Worm (Caenorhabditis elegans) whole organism, L4 larva: ENCODE data around the gene R01H2.1.

Experiments
- R02D3.7 ChIP-seq: fragments of 150-350 bp; sonication (generic microtip); optimal IDR thresholded peaks from 3 replicates; lab custom pipeline; 2014; ENCODE audit warnings: missing biosample characterization, missing genetic modification characterization
- T20F7.1 ChIP-seq: fragments of 200-800 bp; sonication (Bioruptor generic); optimal IDR thresholded peaks from 2 replicates; lab custom pipeline; 2018; ENCODE audit warnings: mild to moderate bottlenecking, missing genetic modification characterization, missing compliant biosample characterization
- aha-1 ChIP-seq: fragments of 150-350 bp; peaks from one replicate; lab custom pipeline; 2014; ENCODE audit warnings: missing biosample characterization, missing genetic modification characterization
- ceh-28 ChIP-seq: fragments of 150-350 bp; optimal IDR thresholded peaks from 2 replicates; lab custom pipeline; 2014; ENCODE audit warnings: missing biosample characterization, missing genetic modification reagents, missing genetic modification characterization
- cey-2 ChIP-seq: sonication (generic microtip); optimal IDR thresholded peaks from 3 replicates; lab custom pipeline; 2017; ENCODE audit warnings: missing genetic modification characterization, mild to moderate bottlenecking, missing compliant biosample characterization, antibody characterized with exemption, borderline replicate concordance; ENCODE audit not compliant: insufficient read depth
- daf-12 ChIP-seq: fragments of 150-350 bp; optimal IDR thresholded peaks from 2 replicates; lab custom pipeline; 2014; ENCODE audit warnings: missing biosample characterization, missing genetic modification reagents, missing genetic modification characterization
- daf-16 ChIP-seq, 3 experiments: sonication (generic microtip); optimal IDR thresholded peaks; 2 replicates each; lab custom pipeline; 2016 to 2017; ENCODE audit warnings: missing genetic modification characterization in 3 of 3, missing genetic modification reagents in 3 of 3, mild to moderate bottlenecking in 2 of 3, missing compliant biosample characterization in 2 of 3, missing biosample characterization in 1 of 3, moderate library complexity in 1 of 3
- daf-8 ChIP-seq: fragments of 200-800 bp; sonication (Bioruptor generic); IDR thresholded peaks from 2 replicates; pipeline ENCODE4 v1.3.6; 2022; ENCODE audit warnings: missing genetic modification characterization, missing compliant biosample characterization
- dve-1 ChIP-seq: sonication (generic microtip); optimal IDR thresholded peaks from 2 replicates; lab custom pipeline; 2017; ENCODE audit warnings: antibody characterized with exemption, mild to moderate bottlenecking, missing genetic modification characterization, missing compliant biosample characterization; ENCODE audit not compliant: insufficient read depth
- gei-8 ChIP-seq: fragments of 200-800 bp; sonication (Bioruptor generic); optimal IDR thresholded peaks from 2 replicates; lab custom pipeline; 2018; ENCODE audit warnings: mild to moderate bottlenecking, missing genetic modification characterization, missing compliant biosample characterization
- hif-1 ChIP-seq, 2 experiments: sonication (generic microtip); optimal IDR thresholded peaks; 2 replicates each; lab custom pipeline; 2016 to 2017; ENCODE audit warnings: missing compliant biosample characterization in 2 of 2, missing genetic modification characterization in 2 of 2, missing genetic modification reagents in 2 of 2, missing genotype in 2 of 2, mild to moderate bottlenecking in 1 of 2
- hlh-11 ChIP-seq: fragments of 200-800 bp; sonication (Bioruptor generic); optimal IDR thresholded peaks from 2 replicates; lab custom pipeline; 2018; ENCODE audit warnings: mild to moderate bottlenecking, missing genetic modification characterization, missing compliant biosample characterization
- hlh-30 ChIP-seq: sonication (generic microtip); optimal IDR thresholded peaks from 2 replicates; lab custom pipeline; 2017; ENCODE audit warnings: antibody characterized with exemption, mild to moderate bottlenecking, missing genetic modification characterization, missing compliant biosample characterization; ENCODE audit not compliant: insufficient read depth
- hmg-1.1 ChIP-seq: fragments of 200-800 bp; sonication (Bioruptor generic); IDR thresholded peaks from 2 replicates; pipeline ENCODE4 v1.3.6; 2022; ENCODE audit warnings: missing genetic modification reagents, missing genetic modification characterization, missing compliant biosample characterization
- lin-13 ChIP-seq: fragments of 150-350 bp; optimal IDR thresholded peaks from 2 replicates; lab custom pipeline; 2014; ENCODE audit warnings: missing biosample characterization, missing genetic modification reagents, missing genetic modification characterization
- lin-29 ChIP-seq: fragments of 200-800 bp; sonication (Bioruptor generic); IDR thresholded peaks from 2 replicates; pipeline ENCODE4 v1.3.6; 2022; ENCODE audit warnings: missing genetic modification reagents, missing genetic modification characterization, missing compliant biosample characterization
- lsy-2 ChIP-seq, 2 experiments: fragments of 150-350 bp in 1 of 2; sonication (generic microtip) in 1 of 2; optimal IDR thresholded peaks; 2 replicates each; lab custom pipeline; 2014 to 2017; ENCODE audit warnings: missing biosample characterization in 2 of 2, missing genetic modification characterization in 2 of 2
- madf-5 ChIP-seq, 2 experiments: fragments of 200-800 bp; sonication (Bioruptor generic); IDR thresholded peaks; 2 replicates each; pipeline ENCODE4 v1.3.6; 2022; ENCODE audit warnings: missing compliant biosample characterization in 2 of 2, missing genetic modification characterization in 2 of 2
- madf-9 ChIP-seq: fragments of 200-800 bp; sonication (Bioruptor generic); conservative IDR thresholded peaks from 2 replicates; pipeline ENCODE4 v1.3.6; 2022; ENCODE audit warnings: missing genetic modification reagents, missing genetic modification characterization, missing compliant biosample characterization
- mdt-29 ChIP-seq: fragments of 200-800 bp; sonication (Bioruptor generic); IDR thresholded peaks from 2 replicates; pipeline ENCODE4 v1.3.6; 2022; ENCODE audit warnings: missing genetic modification reagents, missing genetic modification characterization, missing compliant biosample characterization
- nhr-10 ChIP-seq: fragments of 150-350 bp; optimal IDR thresholded peaks from 2 replicates; lab custom pipeline; 2014; ENCODE audit warnings: missing biosample characterization, missing genetic modification characterization
- nhr-11 ChIP-seq: fragments of 150-350 bp; optimal IDR thresholded peaks from 2 replicates; lab custom pipeline; 2014; ENCODE audit warnings: missing biosample characterization, missing genetic modification characterization
- nhr-111 ChIP-seq: fragments of 200-800 bp; sonication (Bioruptor generic); optimal IDR thresholded peaks from 2 replicates; lab custom pipeline; 2018; ENCODE audit warnings: mild to moderate bottlenecking, missing genetic modification characterization, missing compliant biosample characterization
- nhr-28 ChIP-seq: fragments of 150-350 bp; optimal IDR thresholded peaks from 2 replicates; lab custom pipeline; 2014; ENCODE audit warnings: missing biosample characterization, missing genetic modification characterization
- nhr-48 ChIP-seq: sonication (generic microtip); optimal IDR thresholded peaks from 2 replicates; lab custom pipeline; 2016; ENCODE audit warnings: mild to moderate bottlenecking, missing genetic modification characterization, missing compliant biosample characterization
- nhr-77 ChIP-seq: fragments of 150-350 bp; optimal IDR thresholded peaks from 2 replicates; lab custom pipeline; 2014; ENCODE audit warnings: missing biosample characterization, missing genetic modification characterization
- rbr-2 ChIP-seq: sonication (generic microtip); optimal IDR thresholded peaks from 2 replicates; lab custom pipeline; 2016; ENCODE audit warnings: missing genotype, missing genetic modification characterization, missing compliant biosample characterization
- spr-1 ChIP-seq: sonication (generic microtip); optimal IDR thresholded peaks from 2 replicates; lab custom pipeline; 2016; ENCODE audit warnings: mild to moderate bottlenecking, missing genetic modification characterization, missing compliant biosample characterization
- tra-1 ChIP-seq: fragments of 200-800 bp; sonication (Bioruptor generic); IDR thresholded peaks from 2 replicates; pipeline ENCODE4 v1.3.6; 2022; ENCODE audit warnings: missing genetic modification reagents, missing genetic modification characterization, missing compliant biosample characterization
- unc-130 ChIP-seq: sonication (generic microtip); optimal IDR thresholded peaks from 2 replicates; lab custom pipeline; 2016; ENCODE audit warnings: missing genetic modification reagents, missing genetic modification characterization, missing compliant biosample characterization
- zip-11 ChIP-seq: fragments of 200-800 bp; sonication (Bioruptor generic); IDR thresholded peaks from 2 replicates; pipeline ENCODE4 v1.3.6; 2022; ENCODE audit warnings: missing genetic modification characterization, missing compliant biosample characterization
- zip-2 ChIP-seq: fragments of 150-350 bp; optimal IDR thresholded peaks from 2 replicates; lab custom pipeline; 2014; ENCODE audit warnings: missing biosample characterization, missing genetic modification characterization
- ztf-11 ChIP-seq: fragments of 150-350 bp; optimal IDR thresholded peaks from 2 replicates; lab custom pipeline; 2014; ENCODE audit warnings: missing biosample characterization, missing genetic modification characterization

R01H2.1 gene

ce11 chrIII:7087691-7088323 is 25.1 kb downstream of the R01H2.1 start, which contains the start of gene fubl-2 (continued):
- TF ChIP-seq madf-5 (GFP tag; IDR thresholded peaks at IDR 0.05; lab: Robert Waterston, UW) (no peak), nhr-48 (tag; lab: Kevin White, UChicago) (no peak), lsy-2 (tag; optimal IDR thresholded peaks at IDR 0.05; lab: Kevin White, UChicago) (peak; percentile 22 to 89), ceh-28 (tag; lab: Kevin White, UChicago) (peak; percentile 18), rbr-2 (tag; lab: Kevin White, UChicago) (peak; percentile 42), lin-29 (GFP tag; lab: Robert Waterston, UW) (no peak), nhr-11 (tag; lab: Kevin White, UChicago) (peak; percentile 6), nhr-77 (tag; lab: Kevin White, UChicago) (peak; percentile 18), nhr-10 (tag; lab: Kevin White, UChicago) (no peak), daf-16 (GFP tag; optimal IDR thresholded peaks at IDR 0.05; lab: Kevin White, UChicago) (no peak), daf-16 (tag; optimal IDR thresholded peaks at IDR 0.05; lab: Kevin White, UChicago) (no peak), hlh-30 (tag; lab: Kevin White, UChicago) (peak; percentile 49), madf-9 (no peak), nhr-111 (GFP tag; lab: Kevin White, UChicago) (no peak), hmg-1.1 (no peak), tra-1 (GFP tag; lab: Robert Waterston, UW) (no peak), lin-13 (GFP tag; lab: Kevin White, UChicago) (peak; percentile 44), hif-1 (tag; optimal IDR thresholded peaks at IDR 0.05; lab: Kevin White, UChicago) (peak in 1 of 2 experiments; percentile 88)

- no peak for TF ChIP-seq dve-1 (tag; lab: Kevin White, UChicago)
- no peak for TF ChIP-seq mdt-29 (GFP tag; lab: Robert Waterston, UW)
- peak; percentile 13 for TF ChIP-seq nhr-11 (tag; lab: Kevin White, UChicago)
- no peak for TF ChIP-seq R02D3.7
Observed at ce11 chrIII:7090545-7090944, 27.9 kb downstream of the R01H2.1 start, which contains the start of gene ZK418.10. Gene ZK418.10, minus strand, starts transcription at chrIII:7090692.

- TF ChIP-seq aha-1 (tag; lab: Kevin White, UChicago) = peak; percentile 57
- TF ChIP-seq spr-1 (tag; lab: Kevin White, UChicago) = no peak
Observed at ce11 chrIII:7091042-7091441, 28.4 kb downstream of the R01H2.1 start, which contains the start of gene ZK418.2. Gene ZK418.2, plus strand, starts transcription at chrIII:7091342.

- TF ChIP-seq tra-1 (GFP tag; lab: Robert Waterston, UW) (no peak), nhr-28 (tag; lab: Kevin White, UChicago) (no peak), cey-2 (tag; lab: Kevin White, UChicago) (no peak), nhr-11 (tag; lab: Kevin White, UChicago) (no peak), daf-12 (tag; lab: Kevin White, UChicago) (no peak), daf-8 (no peak), zip-2 (no peak), nhr-77 (tag; lab: Kevin White, UChicago) (no peak), ztf-11 (tag; lab: Kevin White, UChicago) (no peak), unc-130 (GFP tag; lab: Kevin White, UChicago) (no peak), zip-11 (GFP tag; lab: Robert Waterston, UW) (no peak), hlh-11 (tag; lab: Kevin White, UChicago) (no peak), gei-8 (GFP tag; lab: Kevin White, UChicago) (no peak), T20F7.1 (no peak)
Observed at ce11 chrIII:7095156-7095555, 32.5 kb downstream of the R01H2.1 start, which contains the start of gene nhr-9. Gene nhr-9, plus strand, starts transcription at chrIII:7095462.
